Fruit fly (Drosophila melanogaster): ENCODE results near the gene CG11601.

The CG11601 gene

DNA sequence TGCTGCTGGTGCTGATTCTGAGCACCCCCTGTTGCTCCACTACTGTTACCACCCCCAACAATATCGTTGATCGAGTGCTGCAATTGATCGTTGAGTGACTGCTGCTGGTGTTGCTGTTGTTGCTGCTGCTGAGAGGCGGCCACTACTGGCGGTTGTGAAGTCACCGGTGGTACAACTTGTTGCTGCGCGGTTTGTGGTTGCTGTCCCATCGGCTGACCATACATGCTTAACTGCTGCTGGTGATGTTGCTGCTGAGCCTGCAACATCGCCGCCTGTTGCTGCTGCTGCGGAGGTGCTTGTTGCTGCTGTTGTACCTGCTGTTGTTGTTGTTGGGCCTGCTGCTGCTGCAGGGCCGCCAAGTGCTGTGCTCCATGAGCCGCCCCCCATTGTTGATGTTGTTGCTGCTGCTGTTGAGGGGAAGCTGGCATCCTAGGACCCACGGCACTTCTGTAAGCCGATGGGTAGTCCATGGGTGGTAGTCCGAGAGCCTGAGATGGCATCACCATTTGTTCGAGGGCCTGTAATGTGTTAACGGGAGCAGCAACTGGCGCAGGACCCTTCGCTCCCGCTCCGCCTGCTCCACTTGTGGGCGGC lies 42.8 kb downstream of the CG11601 start:
- TF ChIP-seq Oli (tag; optimal IDR thresholded peaks at IDR 0.05) (no peak), dan (GFP tag; IDR thresholded peaks at IDR 0.05) (no peak), Ets65A (GFP tag) (peak; percentile 87)

dm6 chr2L:232187-232586 lies 50.9 kb downstream of the CG11601 start, which contains the start of gene CG13693:
TSS of gene CG13693 (plus strand) at chr2L:232487.
- TF ChIP-seq H2.0 (GFP tag; IDR thresholded peaks at IDR 0.05) (no peak), cad (GFP tag; optimal IDR thresholded peaks at IDR 0.05) (no peak), Eip74EF (GFP tag; optimal IDR thresholded peaks at IDR 0.05) (no peak), ase (GFP tag; IDR thresholded peaks at IDR 0.05) (no peak), nau (GFP tag; optimal IDR thresholded peaks at IDR 0.05) (no peak), CG8089 (GFP tag; optimal IDR thresholded peaks at IDR 0.05) (no peak), Drgx (GFP tag; IDR thresholded peaks at IDR 0.05) (no peak), Chrac-16 (GFP tag; optimal IDR thresholded peaks at IDR 0.05) (no peak), tll (GFP tag; optimal IDR thresholded peaks at IDR 0.05) (no peak), CG14667 (GFP tag; IDR thresholded peaks at IDR 0.05) (no peak), Bdp1 (GFP tag; optimal IDR thresholded peaks at IDR 0.05) (no peak), fu2 (GFP tag; optimal IDR thresholded peaks at IDR 0.05) (no peak), cg (GFP tag; optimal IDR thresholded peaks at IDR 0.05) (no peak), sr (GFP tag; IDR thresholded peaks at IDR 0.05) (no peak)

Data from whole organism, embryonic.